Worm (Caenorhabditis elegans) whole organism, L2 larva: ENCODE measurements around the gene ule-3.

Experiments
- alr-1 ChIP-seq: fragments of 150-350 bp; optimal IDR thresholded peaks from 2 replicates; lab custom pipeline; 2014; ENCODE audit warnings: missing biosample characterization, missing genetic modification characterization
- aly-2 ChIP-seq: fragments of 150-350 bp; optimal IDR thresholded peaks from 2 replicates; lab custom pipeline; 2014; ENCODE audit warnings: missing biosample characterization, missing genetic modification characterization
- elt-1 ChIP-seq: fragments of 150-350 bp; optimal IDR thresholded peaks from 2 replicates; lab custom pipeline; 2014; ENCODE audit warnings: missing biosample characterization, missing genetic modification characterization
- elt-3 ChIP-seq: sonication (generic microtip); optimal IDR thresholded peaks from 2 replicates; lab custom pipeline; 2017; ENCODE audit warnings: missing biosample characterization, missing genetic modification characterization
- lin-13 ChIP-seq: fragments of 150-350 bp; optimal IDR thresholded peaks from 2 replicates; lab custom pipeline; 2014; ENCODE audit warnings: missing biosample characterization, missing genetic modification reagents, missing genetic modification characterization
- lin-39 ChIP-seq: fragments of 150-350 bp; optimal IDR thresholded peaks from 2 replicates; lab custom pipeline; 2014; ENCODE audit warnings: missing biosample characterization, missing genetic modification reagents, missing genetic modification characterization
- nhr-12 ChIP-seq: fragments of 150-350 bp; optimal IDR thresholded peaks from 2 replicates; lab custom pipeline; 2014; ENCODE audit warnings: missing biosample characterization, missing genetic modification characterization
- nhr-237 ChIP-seq: fragments of 150-350 bp; optimal IDR thresholded peaks from 2 replicates; lab custom pipeline; 2014; ENCODE audit warnings: missing biosample characterization, missing genetic modification characterization
- unc-39 ChIP-seq: fragments of 150-350 bp; optimal IDR thresholded peaks from 2 replicates; lab custom pipeline; 2014; ENCODE audit warnings: missing biosample characterization, missing genetic modification characterization
- ztf-4 ChIP-seq: fragments of 150-350 bp; optimal IDR thresholded peaks from 2 replicates; lab custom pipeline; 2014; ENCODE audit warnings: missing biosample characterization, missing genetic modification characterization

DNA sequence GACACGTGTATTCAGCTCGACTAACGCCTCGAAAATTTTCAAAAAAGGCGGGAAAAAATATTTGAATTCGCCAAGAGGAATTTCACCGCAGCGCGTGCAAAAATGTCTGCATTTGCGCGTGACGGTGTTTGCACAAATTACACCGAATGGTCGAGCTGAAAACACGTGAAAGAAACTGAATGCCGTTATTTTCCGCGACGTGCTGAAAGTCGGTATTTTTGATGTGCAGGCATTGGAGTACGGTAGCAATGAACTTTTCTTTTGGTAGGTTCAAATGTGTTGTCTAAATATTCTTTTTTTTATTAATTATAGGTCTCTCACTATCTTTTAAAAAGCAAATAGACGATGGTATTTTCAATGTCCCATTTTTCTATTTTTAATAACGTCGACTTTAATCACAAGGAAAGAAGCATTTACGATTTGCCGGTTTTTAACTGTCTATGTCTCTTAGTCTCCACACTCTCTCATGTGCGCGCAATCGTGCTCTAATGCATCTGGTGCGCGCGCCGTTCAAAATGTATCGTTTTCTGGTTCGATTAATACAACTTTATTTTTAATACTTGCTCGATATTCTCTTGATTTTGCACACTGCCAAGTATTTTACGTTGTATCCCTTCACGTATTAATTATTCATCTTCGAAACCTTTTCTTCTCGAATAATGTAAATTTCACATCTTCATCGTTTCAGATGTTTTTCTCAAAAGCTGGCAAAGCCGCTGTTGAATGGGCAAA lies 20.0 kb downstream of the ule-3 start, which contains the start of the genes C29A12.1 and lig-1:
- TF ChIP-seq elt-3 (no peak), nhr-237 (tag; lab: Kevin White, UChicago) (no peak), alr-1 (tag; lab: Kevin White, UChicago) (no peak), lin-13 (GFP tag; lab: Kevin White, UChicago) (no peak), unc-39 (tag; lab: Kevin White, UChicago) (no peak), elt-1 (tag; lab: Kevin White, UChicago) (no peak), ztf-4 (no peak), aly-2 (tag; lab: Kevin White, UChicago) (no peak), nhr-12 (tag; lab: Kevin White, UChicago) (no peak), lin-39 (no peak)
